Worm (Caenorhabditis elegans) whole organism, midembryonic: ENCODE data around the gene rha-1.

Experiments used
- T22C8.4 ChIP-seq: fragments of 200-800 bp; sonication (Bioruptor generic); IDR thresholded peaks from 2 replicates; pipeline ENCODE4 v1.3.6; 2022; ENCODE audit warnings: missing genetic modification characterization, missing compliant biosample characterization
- flt-1 ChIP-seq: fragments of 200-800 bp; sonication (Bioruptor generic); IDR thresholded peaks from 2 replicates; pipeline ENCODE4 v1.3.6; 2022; ENCODE audit warnings: missing genetic modification characterization, missing compliant biosample characterization
- klf-2 ChIP-seq: fragments of 200-800 bp; sonication (Bioruptor generic); conservative IDR thresholded peaks from 2 replicates; pipeline ENCODE4 v1.3.6; 2022; ENCODE audit warnings: missing genetic modification reagents, missing genetic modification characterization, missing compliant biosample characterization
- med-1 ChIP-seq: sonication (generic microtip); optimal IDR thresholded peaks from 2 replicates; lab custom pipeline; 2017; ENCODE audit warnings: missing genetic modification characterization, mild to moderate bottlenecking, missing compliant biosample characterization, antibody characterized with exemption, missing genetic modification reagents; ENCODE audit not compliant: insufficient read depth
- tab-1 ChIP-seq: fragments of 200-800 bp; sonication (Bioruptor generic); IDR thresholded peaks from 2 replicates; pipeline ENCODE4 v1.3.6; 2022; ENCODE audit warnings: missing genetic modification characterization, missing compliant biosample characterization
- ztf-29 ChIP-seq: fragments of 200-800 bp; sonication (Bioruptor generic); IDR thresholded peaks from 2 replicates; pipeline ENCODE4 v1.3.6; 2022; ENCODE audit warnings: missing genetic modification reagents, missing genetic modification characterization, missing compliant biosample characterization

- 0 out of 2 replicates have a peak, but pooled peaks have one; percentile 5 for TF ChIP-seq T22C8.4 (GFP tag; lab: Robert Waterston, UW)
- no peak for TF ChIP-seq ztf-29 (GFP tag; lab: Robert Waterston, UW)
- TF ChIP-seq flt-1 (GFP tag; lab: Robert Waterston, UW) = no peak
- no peak for TF ChIP-seq med-1 (GFP tag; lab: Kevin White, UChicago)
- TF ChIP-seq klf-2 = no peak
- TF ChIP-seq tab-1 (GFP tag; lab: Robert Waterston, UW) = no peak
Observed at ce11 chrII:8877032-8877985, 6.2 kb downstream of the rha-1 start.
